Worm (Caenorhabditis elegans) whole organism, L1 larva: Measurements from ENCODE around the gene F42C5.5.

Source experiments
- C16A3.4 ChIP-seq: fragments of 150-350 bp; optimal IDR thresholded peaks from 2 replicates; lab custom pipeline; 2014; ENCODE audit warnings: missing biosample characterization, missing genetic modification characterization
- alr-1 ChIP-seq: fragments of 200-800 bp; sonication (Bioruptor generic); optimal IDR thresholded peaks from 2 replicates; lab custom pipeline; 2018; ENCODE audit warnings: borderline replicate concordance, mild to moderate bottlenecking, missing genetic modification characterization, missing compliant biosample characterization
- ama-1 ChIP-seq: fragments of 150-350 bp; optimal IDR thresholded peaks from 2 replicates; lab custom pipeline; 2014
- blmp-1 ChIP-seq: fragments of 150-350 bp; optimal IDR thresholded peaks from 2 replicates; lab custom pipeline; 2014; ENCODE audit warnings: missing biosample characterization, missing genetic modification characterization
- ceh-88 ChIP-seq: fragments of 200-800 bp; sonication (Bioruptor generic); IDR thresholded peaks from 2 replicates; pipeline ENCODE4 v1.3.6; 2022; ENCODE audit warnings: missing genetic modification characterization, missing compliant biosample characterization
- ceh-90 ChIP-seq: sonication (generic microtip); optimal IDR thresholded peaks from 2 replicates; lab custom pipeline; 2016; ENCODE audit warnings: missing genetic modification characterization, missing compliant biosample characterization
- dsc-1 ChIP-seq: sonication (generic microtip); optimal IDR thresholded peaks from 2 replicates; lab custom pipeline; 2016; ENCODE audit warnings: mild to moderate bottlenecking, missing genetic modification characterization, missing compliant biosample characterization
- efl-1 ChIP-seq, 4 experiments: fragments of 150-350 bp; optimal IDR thresholded peaks in 3 of 4; peaks in 1 of 4; 1 replicate in 1 of 4; 2 replicates in 3 of 4; lab custom pipeline; 2014; ENCODE audit warnings: missing biosample characterization in 2 of 4, missing genetic modification characterization in 2 of 4, missing genetic modification reagents in 2 of 4
- elt-2 ChIP-seq: sonication (generic microtip); optimal IDR thresholded peaks from 2 replicates; lab custom pipeline; 2016; ENCODE audit warnings: missing genetic modification characterization, mild to moderate bottlenecking, inconsistent platforms, missing compliant biosample characterization, missing genetic modification reagents
- elt-3 ChIP-seq, 6 experiments: fragments of 150-350 bp in 1 of 6; sonication (generic microtip); optimal IDR thresholded peaks; 2 replicates each; lab custom pipeline; 2017 to 2018; ENCODE audit warnings: missing biosample characterization in 6 of 6, missing genetic modification characterization in 6 of 6, inconsistent platforms in 1 of 6
- ets-5 ChIP-seq: fragments of 200-800 bp; sonication (Bioruptor generic); IDR thresholded peaks from 2 replicates; pipeline ENCODE4 v1.3.6; 2022; ENCODE audit warnings: missing genetic modification characterization, missing compliant biosample characterization
- fkh-10 ChIP-seq: sonication (generic microtip); optimal IDR thresholded peaks from 2 replicates; lab custom pipeline; 2017; ENCODE audit warnings: missing biosample characterization, missing genetic modification reagents, missing genetic modification characterization
- fkh-4 ChIP-seq: sonication (generic microtip); optimal IDR thresholded peaks from 2 replicates; lab custom pipeline; 2016; ENCODE audit warnings: missing compliant biosample characterization, missing genetic modification characterization, borderline replicate concordance
- fkh-8 ChIP-seq: sonication (generic microtip); optimal IDR thresholded peaks from 2 replicates; lab custom pipeline; 2016; ENCODE audit warnings: mild to moderate bottlenecking, missing genetic modification characterization, missing compliant biosample characterization
- fos-1 ChIP-seq: fragments of 150-350 bp; optimal IDR thresholded peaks from 2 replicates; lab custom pipeline; 2014; ENCODE audit warnings: missing biosample characterization, missing genetic modification characterization
- grh-1 ChIP-seq: fragments of 200-800 bp; sonication (Bioruptor generic); IDR thresholded peaks from 2 replicates; pipeline ENCODE4 v1.3.6; 2022; ENCODE audit warnings: missing genetic modification reagents, missing genetic modification characterization, missing compliant biosample characterization
- hlh-4 ChIP-seq: sonication (generic microtip); optimal IDR thresholded peaks from 2 replicates; lab custom pipeline; 2016; ENCODE audit warnings: mild to moderate bottlenecking, missing genetic modification characterization, missing compliant biosample characterization
- hpl-2 ChIP-seq: fragments of 150-350 bp; optimal IDR thresholded peaks from 2 replicates; lab custom pipeline; 2014; ENCODE audit warnings: missing biosample characterization, missing genetic modification reagents, missing genetic modification characterization
- isw-1 ChIP-seq: fragments of 200-800 bp; sonication (Bioruptor generic); IDR thresholded peaks from 2 replicates; pipeline ENCODE4 v1.3.6; 2022; ENCODE audit warnings: missing genetic modification characterization, missing compliant biosample characterization
- jun-1 ChIP-seq: fragments of 150-350 bp; optimal IDR thresholded peaks from 2 replicates; lab custom pipeline; 2014; ENCODE audit warnings: missing biosample characterization, missing genetic modification reagents, missing genetic modification characterization
- lin-14 ChIP-seq: fragments of 200-800 bp; sonication (Bioruptor generic); optimal IDR thresholded peaks from 2 replicates; lab custom pipeline; 2018; ENCODE audit warnings: mild to moderate bottlenecking, missing genetic modification characterization, moderate library complexity, missing compliant biosample characterization
- lin-15B ChIP-seq: fragments of 150-350 bp; sonication (generic microtip); optimal IDR thresholded peaks from 3 replicates; lab custom pipeline; 2014; ENCODE audit warnings: missing biosample characterization, missing genetic modification characterization
- lin-35 ChIP-seq, 2 experiments: fragments of 150-350 bp; optimal IDR thresholded peaks; 2 replicates each; lab custom pipeline; 2014; ENCODE audit warnings: missing biosample characterization in 2 of 2, missing genetic modification characterization in 2 of 2, missing genetic modification reagents in 2 of 2
- mdl-1 ChIP-seq, 2 experiments: fragments of 150-350 bp; optimal IDR thresholded peaks; 2 replicates each; lab custom pipeline; 2014 to 2017; ENCODE audit warnings: missing biosample characterization in 2 of 2, missing genetic modification characterization in 2 of 2, inconsistent platforms in 1 of 2
- mef-2 ChIP-seq: fragments of 150-350 bp; optimal IDR thresholded peaks from 2 replicates; lab custom pipeline; 2014; ENCODE audit warnings: missing biosample characterization, missing genetic modification characterization
- mep-1 ChIP-seq: fragments of 150-350 bp; optimal IDR thresholded peaks from 2 replicates; lab custom pipeline; 2014; ENCODE audit warnings: missing biosample characterization, missing genetic modification characterization
- nhr-19 ChIP-seq: fragments of 200-800 bp; sonication (Bioruptor generic); conservative IDR thresholded peaks from 2 replicates; pipeline ENCODE4 v1.3.6; 2022; ENCODE audit warnings: missing genetic modification characterization, missing compliant biosample characterization
- nhr-20 ChIP-seq: sonication (generic microtip); optimal IDR thresholded peaks from 2 replicates; lab custom pipeline; 2016; ENCODE audit warnings: mild to moderate bottlenecking, missing genetic modification characterization, missing compliant biosample characterization
- nhr-28 ChIP-seq: fragments of 150-350 bp; optimal IDR thresholded peaks from 2 replicates; lab custom pipeline; 2014; ENCODE audit warnings: missing biosample characterization, missing genetic modification characterization
- nhr-47 ChIP-seq: sonication (generic microtip); optimal IDR thresholded peaks from 2 replicates; lab custom pipeline; 2016; ENCODE audit warnings: mild to moderate bottlenecking, missing genetic modification characterization, moderate library complexity, missing compliant biosample characterization
- nhr-71 ChIP-seq: sonication (generic microtip); optimal IDR thresholded peaks from 2 replicates; lab custom pipeline; 2016; ENCODE audit warnings: mild to moderate bottlenecking, missing genetic modification characterization, moderate library complexity, missing compliant biosample characterization
- nhr-76 ChIP-seq: sonication (generic microtip); optimal IDR thresholded peaks from 2 replicates; lab custom pipeline; 2017; ENCODE audit warnings: missing biosample characterization, missing genetic modification characterization
- nhr-77 ChIP-seq: fragments of 150-350 bp; optimal IDR thresholded peaks from 2 replicates; lab custom pipeline; 2014; ENCODE audit warnings: missing biosample characterization, missing genetic modification characterization
- nhr-85 ChIP-seq: sonication (generic microtip); peaks from one replicate; lab custom pipeline; 2016; ENCODE audit warnings: missing genetic modification characterization, inconsistent platforms, missing compliant biosample characterization
- nhr-90 ChIP-seq: sonication (generic microtip); optimal IDR thresholded peaks from 2 replicates; lab custom pipeline; 2016; ENCODE audit warnings: mild to moderate bottlenecking, missing genetic modification characterization, missing compliant biosample characterization; ENCODE audit not compliant: poor library complexity
- pag-3 ChIP-seq: sonication (generic microtip); optimal IDR thresholded peaks from 2 replicates; lab custom pipeline; 2017; ENCODE audit warnings: missing genetic modification characterization, mild to moderate bottlenecking, missing compliant biosample characterization, antibody characterized with exemption, borderline replicate concordance; ENCODE audit not compliant: insufficient read depth
- pax-3 ChIP-seq: fragments of 200-800 bp; sonication (Bioruptor generic); optimal IDR thresholded peaks from 2 replicates; lab custom pipeline; 2018; ENCODE audit warnings: mild to moderate bottlenecking, missing genetic modification characterization, moderate library complexity, missing compliant biosample characterization
- rnt-1 ChIP-seq: sonication (generic microtip); optimal IDR thresholded peaks from 2 replicates; lab custom pipeline; 2016; ENCODE audit warnings: mild to moderate bottlenecking, missing genetic modification characterization, moderate library complexity, missing compliant biosample characterization
- skn-1 ChIP-seq: fragments of 150-350 bp; optimal IDR thresholded peaks from 2 replicates; lab custom pipeline; 2014; ENCODE audit warnings: missing biosample characterization, missing genetic modification characterization
- snpc-4 ChIP-seq: fragments of 150-350 bp; optimal IDR thresholded peaks from 2 replicates; lab custom pipeline; 2014; ENCODE audit warnings: missing biosample characterization, missing genetic modification characterization
- snu-23 ChIP-seq: sonication (generic microtip); optimal IDR thresholded peaks from 2 replicates; lab custom pipeline; 2016; ENCODE audit warnings: missing genetic modification characterization, missing compliant biosample characterization
- sptf-1 ChIP-seq: fragments of 150-350 bp; optimal IDR thresholded peaks from 2 replicates; lab custom pipeline; 2014; ENCODE audit warnings: missing biosample characterization, missing genetic modification characterization
- sup-37 ChIP-seq: fragments of 200-800 bp; sonication (Bioruptor generic); optimal IDR thresholded peaks from 2 replicates; lab custom pipeline; 2018; ENCODE audit warnings: mild to moderate bottlenecking, missing genetic modification characterization, missing compliant biosample characterization
- tbx-2 ChIP-seq: sonication (generic microtip); optimal IDR thresholded peaks from 2 replicates; lab custom pipeline; 2016; ENCODE audit warnings: missing genetic modification characterization, missing compliant biosample characterization
- zag-1 ChIP-seq: fragments of 150-350 bp; optimal IDR thresholded peaks from 2 replicates; lab custom pipeline; 2014; ENCODE audit warnings: missing biosample characterization, missing genetic modification characterization
- zip-4 ChIP-seq: fragments of 200-800 bp; sonication (Bioruptor generic); optimal IDR thresholded peaks from 2 replicates; lab custom pipeline; 2018; ENCODE audit warnings: mild to moderate bottlenecking, missing genetic modification characterization, moderate library complexity, missing compliant biosample characterization
- ztf-11 ChIP-seq, 2 experiments: sonication (generic microtip); optimal IDR thresholded peaks; 2 replicates each; lab custom pipeline; 2016 to 2017; ENCODE audit warnings: missing genetic modification characterization in 2 of 2, missing biosample characterization in 1 of 2, missing compliant biosample characterization in 1 of 2
- ztf-4 ChIP-seq: fragments of 150-350 bp; optimal IDR thresholded peaks from 2 replicates; lab custom pipeline; 2014; ENCODE audit warnings: missing biosample characterization, missing genetic modification characterization

Gene F42C5.5

ce11 chrIV:7317829-7318529, 24.0 kb upstream of the F42C5.5 start:
- peak in 1 of 6 experiments; percentile 45 for TF ChIP-seq elt-3 (tag; optimal IDR thresholded peaks at IDR 0.05; lab: Kevin White, UChicago)
- TF ChIP-seq nhr-77: no peak
- peak in 1 of 2 experiments; percentile 12 for TF ChIP-seq lin-35 (GFP tag; optimal IDR thresholded peaks at IDR 0.05; lab: Kevin White, UChicago)
- TF ChIP-seq mep-1: peak; percentile 19
- TF ChIP-seq pag-3 (tag; lab: Kevin White, UChicago): no peak
- peak; percentile 3 for TF ChIP-seq nhr-20
- no peak for TF ChIP-seq ceh-88 (GFP tag; lab: Robert Waterston, UW)
- peak; percentile 61 for TF ChIP-seq lin-14
- peak; percentile 88 for TF ChIP-seq blmp-1 (tag; lab: Kevin White, UChicago)
- TF ChIP-seq dsc-1 (tag; lab: Kevin White, UChicago): peak; percentile 80
- TF ChIP-seq sup-37 (GFP tag; lab: Kevin White, UChicago): no peak
- TF ChIP-seq rnt-1 (tag; lab: Kevin White, UChicago): peak; percentile 18
- peak; percentile 84 for TF ChIP-seq nhr-85
- peak; percentile 40 for TF ChIP-seq fkh-4 (tag; lab: Kevin White, UChicago)
- peak in 1 of 2 experiments; percentile 21 for TF ChIP-seq efl-1 (optimal IDR thresholded peaks at IDR 0.05; lab: Kevin White, UChicago)
- no peak for TF ChIP-seq efl-1 (GFP tag; optimal IDR thresholded peaks at IDR 0.05 in 1 of 2; lab: Kevin White, UChicago)
- TF ChIP-seq grh-1 (GFP tag; lab: Robert Waterston, UW): no peak
- TF ChIP-seq C16A3.4 (tag; lab: Kevin White, UChicago): peak; percentile 21
- peak; percentile 60 for TF ChIP-seq snu-23
- TF ChIP-seq mdl-1 (tag; optimal IDR thresholded peaks at IDR 0.05; lab: Kevin White, UChicago): peak in 1 of 2 experiments; percentile 17
- TF ChIP-seq nhr-71: peak; percentile 41
- TF ChIP-seq, all 84 proteins: peak for 15

ce11 chrIV:7316613-7317153, 22.7 kb upstream of the F42C5.5 start, which contains the start of gene F42C5.9:
Gene F42C5.9 (minus strand): TSS chrIV:7317103.
- TF ChIP-seq ztf-4 (tag; lab: Kevin White, UChicago) (no peak), nhr-85 (peak; percentile 86), nhr-28 (tag; lab: Kevin White, UChicago) (no peak), elt-2 (tag; lab: Kevin White, UChicago) (peak; percentile 53), nhr-47 (tag; lab: Kevin White, UChicago) (peak; percentile 29), jun-1 (tag; lab: Kevin White, UChicago) (no peak), lin-15B (no peak), zag-1 (tag; lab: Kevin White, UChicago) (no peak), nhr-19 (GFP tag; lab: Robert Waterston, UW) (no peak; the same call in none of the 2 replicates), zip-4 (GFP tag; lab: Kevin White, UChicago) (no peak), grh-1 (GFP tag; lab: Robert Waterston, UW) (no peak), mdl-1 (tag; optimal IDR thresholded peaks at IDR 0.05; lab: Kevin White, UChicago) (no peak), fkh-8 (no peak), hpl-2 (GFP tag; lab: Kevin White, UChicago) (no peak), ets-5 (GFP tag; lab: Robert Waterston, UW) (no peak), nhr-76 (no peak), fkh-10 (no peak), pax-3 (tag; lab: Kevin White, UChicago) (no peak), fos-1 (tag; lab: Kevin White, UChicago) (no peak), mef-2 (no peak), fkh-4 (tag; lab: Kevin White, UChicago) (no peak), pag-3 (tag; lab: Kevin White, UChicago) (no peak), nhr-90 (tag; lab: Kevin White, UChicago) (peak; percentile 72), ama-1 (lab: Kevin White, UChicago) (peak; percentile 28), isw-1 (GFP tag; lab: Robert Waterston, UW) (no peak), snu-23 (peak; percentile 6), lin-35 (GFP tag; optimal IDR thresholded peaks at IDR 0.05; lab: Kevin White, UChicago) (no peak), snpc-4 (tag; lab: Kevin White, UChicago) (peak; percentile 94), ceh-90 (tag; lab: Kevin White, UChicago) (no peak), C16A3.4 (tag; lab: Kevin White, UChicago) (no peak), alr-1 (tag; lab: Kevin White, UChicago) (no peak), skn-1 (tag; lab: Kevin White, UChicago) (no peak), sptf-1 (tag; lab: Kevin White, UChicago) (no peak), tbx-2 (no peak), ceh-88 (GFP tag; lab: Robert Waterston, UW) (no peak), ztf-11 (tag; optimal IDR thresholded peaks at IDR 0.05; lab: Kevin White, UChicago) (no peak), blmp-1 (tag; lab: Kevin White, UChicago) (no peak), hlh-4 (no peak)
